Worm (Caenorhabditis elegans) whole organism, young adult: ENCODE results near the gene ham-2.

Source experiments
- B0035.1 ChIP-seq: sonication (generic microtip); optimal IDR thresholded peaks from 2 replicates; lab custom pipeline; 2016; ENCODE audit warnings: missing genetic modification characterization, mild to moderate bottlenecking, missing compliant biosample characterization, missing genotype, missing genetic modification reagents
- B0261.1 ChIP-seq: sonication (generic microtip); optimal IDR thresholded peaks from 2 replicates; lab custom pipeline; 2016; ENCODE audit warnings: mild to moderate bottlenecking, missing genetic modification characterization, moderate library complexity, missing compliant biosample characterization
- D2030.7 ChIP-seq: fragments of 200-800 bp; sonication (Bioruptor generic); IDR thresholded peaks from 2 replicates; pipeline ENCODE4 v1.3.6; 2022; ENCODE audit warnings: missing genetic modification reagents, missing genetic modification characterization, missing compliant biosample characterization
- F55B11.4 ChIP-seq: sonication (generic microtip); optimal IDR thresholded peaks from 2 replicates; lab custom pipeline; 2016; ENCODE audit warnings: missing compliant biosample characterization, missing genetic modification characterization, borderline replicate concordance; ENCODE audit not compliant: insufficient read depth
- F57A8.1 ChIP-seq: fragments of 200-800 bp; sonication (Bioruptor generic); optimal IDR thresholded peaks from 2 replicates; lab custom pipeline; 2018; ENCODE audit warnings: mild to moderate bottlenecking, missing genetic modification characterization, moderate library complexity, missing compliant biosample characterization
- F57C9.4 ChIP-seq: sonication (generic microtip); optimal IDR thresholded peaks from 2 replicates; lab custom pipeline; 2017; ENCODE audit warnings: mild to moderate bottlenecking, missing genetic modification characterization, missing compliant biosample characterization
- K12H6.12 ChIP-seq: fragments of 200-800 bp; sonication (Bioruptor generic); optimal IDR thresholded peaks from 2 replicates; lab custom pipeline; 2018; ENCODE audit warnings: mild to moderate bottlenecking, missing genetic modification characterization, missing compliant biosample characterization
- Y53G8AR.9 ChIP-seq: fragments of 200-800 bp; sonication (Bioruptor generic); conservative IDR thresholded peaks from 2 replicates; pipeline ENCODE4 v1.3.6; 2022; ENCODE audit warnings: missing genetic modification reagents, missing genetic modification characterization, missing compliant biosample characterization
- Y95B8A.8 ChIP-seq: fragments of 200-800 bp; sonication (Bioruptor generic); IDR thresholded peaks from 2 replicates; pipeline ENCODE4 v1.3.6; 2022; ENCODE audit warnings: missing genetic modification reagents, missing genetic modification characterization, missing compliant biosample characterization
- akir-1 ChIP-seq: fragments of 200-800 bp; sonication (Bioruptor generic); optimal IDR thresholded peaks from 2 replicates; lab custom pipeline; 2018; ENCODE audit warnings: mild to moderate bottlenecking, missing genetic modification characterization, moderate library complexity, missing compliant biosample characterization
- ccch-3 ChIP-seq: fragments of 200-800 bp; sonication (Bioruptor generic); optimal IDR thresholded peaks from 2 replicates; lab custom pipeline; 2018; ENCODE audit warnings: mild to moderate bottlenecking, missing genetic modification characterization, missing compliant biosample characterization
- cebp-2 ChIP-seq: fragments of 200-800 bp; sonication (Bioruptor generic); IDR thresholded peaks from 2 replicates; pipeline ENCODE4 v1.3.6; 2022; ENCODE audit warnings: missing genetic modification characterization, missing compliant biosample characterization
- ceh-58 ChIP-seq: fragments of 200-800 bp; sonication (Bioruptor generic); IDR thresholded peaks from 2 replicates; pipeline ENCODE4 v1.3.6; 2022; ENCODE audit warnings: missing genetic modification characterization, missing compliant biosample characterization
- dpff-1 ChIP-seq: sonication (generic microtip); optimal IDR thresholded peaks from 2 replicates; lab custom pipeline; 2017; ENCODE audit warnings: mild to moderate bottlenecking, missing genetic modification characterization, missing compliant biosample characterization
- egrh-3 ChIP-seq: fragments of 200-800 bp; sonication (Bioruptor generic); IDR thresholded peaks from 2 replicates; pipeline ENCODE4 v1.3.6; 2022; ENCODE audit warnings: missing genetic modification reagents, missing genetic modification characterization, missing compliant biosample characterization
- fkh-3 ChIP-seq: sonication (generic microtip); optimal IDR thresholded peaks from 2 replicates; lab custom pipeline; 2016; ENCODE audit warnings: mild to moderate bottlenecking, missing genetic modification characterization, missing compliant biosample characterization
- gei-17 ChIP-seq: fragments of 200-800 bp; sonication (Bioruptor generic); optimal IDR thresholded peaks from 2 replicates; lab custom pipeline; 2018; ENCODE audit warnings: mild to moderate bottlenecking, missing genetic modification characterization, missing compliant biosample characterization
- hmg-1.2 ChIP-seq: fragments of 200-800 bp; sonication (Bioruptor generic); IDR thresholded peaks from 2 replicates; pipeline ENCODE4 v1.3.6; 2022; ENCODE audit warnings: missing genetic modification reagents, missing genetic modification characterization, missing compliant biosample characterization
- hmg-20 ChIP-seq: fragments of 200-800 bp; sonication (Bioruptor generic); IDR thresholded peaks from 2 replicates; pipeline ENCODE4 v1.3.6; 2022; ENCODE audit warnings: missing genetic modification reagents, missing genetic modification characterization, missing compliant biosample characterization
- hrde-1 ChIP-seq: sonication (generic microtip); optimal IDR thresholded peaks from 2 replicates; lab custom pipeline; 2016; ENCODE audit warnings: missing genetic modification characterization, mild to moderate bottlenecking, missing compliant biosample characterization, moderate library complexity, missing genotype, missing genetic modification reagents, borderline replicate concordance
- hsf-1 ChIP-seq: fragments of 200-800 bp; sonication (Bioruptor generic); IDR thresholded peaks from 2 replicates; pipeline ENCODE4 v1.3.6; 2022; ENCODE audit warnings: missing genetic modification reagents, missing genetic modification characterization, missing compliant biosample characterization
- let-526 ChIP-seq: fragments of 200-800 bp; sonication (Bioruptor generic); IDR thresholded peaks from 2 replicates; pipeline ENCODE4 v1.3.6; 2022; ENCODE audit warnings: missing genetic modification reagents, missing genetic modification characterization, missing compliant biosample characterization
- lin-26 ChIP-seq: fragments of 200-800 bp; sonication (Bioruptor generic); IDR thresholded peaks from 2 replicates; pipeline ENCODE4 v1.3.6; 2022; ENCODE audit warnings: missing genetic modification reagents, missing genetic modification characterization, missing compliant biosample characterization
- lin-40 ChIP-seq: sonication (generic microtip); optimal IDR thresholded peaks from 2 replicates; lab custom pipeline; 2016; ENCODE audit warnings: missing genetic modification characterization, mild to moderate bottlenecking, missing compliant biosample characterization, missing genotype, missing genetic modification reagents
- lsl-1 ChIP-seq: fragments of 200-800 bp; sonication (Bioruptor generic); optimal IDR thresholded peaks from 2 replicates; lab custom pipeline; 2018; ENCODE audit warnings: mild to moderate bottlenecking, missing genetic modification characterization, moderate library complexity, missing compliant biosample characterization
- lsy-27 ChIP-seq: sonication (generic microtip); optimal IDR thresholded peaks from 2 replicates; lab custom pipeline; 2017; ENCODE audit warnings: missing genetic modification characterization, mild to moderate bottlenecking, missing compliant biosample characterization, antibody characterized with exemption, missing genotype, borderline replicate concordance; ENCODE audit not compliant: insufficient read depth
- madf-10 ChIP-seq: sonication (generic microtip); optimal IDR thresholded peaks from 2 replicates; lab custom pipeline; 2016; ENCODE audit warnings: mild to moderate bottlenecking, missing genetic modification characterization, missing compliant biosample characterization
- mel-28 ChIP-seq: sonication (generic microtip); optimal IDR thresholded peaks from 2 replicates; lab custom pipeline; 2016; ENCODE audit warnings: borderline replicate concordance, mild to moderate bottlenecking, missing genetic modification characterization, missing compliant biosample characterization
- nhr-120 ChIP-seq: fragments of 200-800 bp; sonication (Bioruptor generic); IDR thresholded peaks from 2 replicates; pipeline ENCODE4 v1.3.6; 2022; ENCODE audit warnings: missing genetic modification characterization, missing compliant biosample characterization
- nhr-179 ChIP-seq: sonication (generic microtip); optimal IDR thresholded peaks from 2 replicates; lab custom pipeline; 2016; ENCODE audit warnings: mild to moderate bottlenecking, missing genetic modification characterization, missing compliant biosample characterization
- nhr-27 ChIP-seq: fragments of 200-800 bp; sonication (Bioruptor generic); optimal IDR thresholded peaks from 2 replicates; lab custom pipeline; 2018; ENCODE audit warnings: mild to moderate bottlenecking, missing genetic modification characterization, moderate library complexity, missing compliant biosample characterization
- nhr-80 ChIP-seq: sonication (generic microtip); optimal IDR thresholded peaks from 2 replicates; lab custom pipeline; 2016; ENCODE audit warnings: missing genetic modification characterization, missing compliant biosample characterization
- nhr-90 ChIP-seq: sonication (generic microtip); optimal IDR thresholded peaks from 2 replicates; lab custom pipeline; 2016; ENCODE audit warnings: missing genotype, mild to moderate bottlenecking, missing genetic modification characterization, missing compliant biosample characterization
- rec-8 ChIP-seq, 2 experiments: sonication (generic microtip); optimal IDR thresholded peaks; 2 replicates each; lab custom pipeline; 2016; ENCODE audit warnings: mild to moderate bottlenecking in 2 of 2, missing genetic modification characterization in 2 of 2, missing genetic modification reagents in 2 of 2, missing genotype in 2 of 2, missing biosample characterization in 1 of 2, missing compliant biosample characterization in 1 of 2, moderate library complexity in 1 of 2
- sea-2 ChIP-seq: fragments of 200-800 bp; sonication (Bioruptor generic); IDR thresholded peaks from 2 replicates; pipeline ENCODE4 v1.3.6; 2022; ENCODE audit warnings: missing genetic modification characterization, missing compliant biosample characterization
- snpc-4 ChIP-seq, 5 experiments: fragments of 150-350 bp in 1 of 5; sonication (generic microtip) in 4 of 5; optimal IDR thresholded peaks; 2 replicates each; lab custom pipeline; 2014 to 2018; ENCODE audit warnings: missing genetic modification characterization in 5 of 5, missing biosample characterization in 3 of 5, antibody characterized with exemption in 2 of 5, mild to moderate bottlenecking in 2 of 5, missing compliant biosample characterization in 2 of 5, missing genotype in 2 of 5, moderate library complexity in 2 of 5, missing genetic modification reagents in 1 of 5
- tbp1 ChIP-seq: fragments of 200-800 bp; sonication (Bioruptor generic); optimal IDR thresholded peaks from 2 replicates; lab custom pipeline; 2018; ENCODE audit warnings: mild to moderate bottlenecking, missing genetic modification characterization, missing compliant biosample characterization
- unc-62 ChIP-seq: fragments of 150-350 bp; optimal IDR thresholded peaks from 2 replicates; lab custom pipeline; 2014; ENCODE audit warnings: missing biosample characterization, missing genetic modification reagents, missing genetic modification characterization
- ztf-22 ChIP-seq: fragments of 200-800 bp; sonication (Bioruptor generic); optimal IDR thresholded peaks from 2 replicates; lab custom pipeline; 2018; ENCODE audit warnings: mild to moderate bottlenecking, missing genetic modification characterization, moderate library complexity, missing compliant biosample characterization
- ztf-26 ChIP-seq: sonication (generic microtip); optimal IDR thresholded peaks from 2 replicates; lab custom pipeline; 2017; ENCODE audit warnings: missing genetic modification characterization, missing compliant biosample characterization
- ztf-3 ChIP-seq: fragments of 200-800 bp; sonication (Bioruptor generic); optimal IDR thresholded peaks from 2 replicates; lab custom pipeline; 2018; ENCODE audit warnings: mild to moderate bottlenecking, missing genetic modification characterization, missing compliant biosample characterization

ham-2 gene

ce11 chrX:4569276-4569675, 14.8 kb downstream of the ham-2 start:
- TF ChIP-seq egrh-3 (GFP tag; lab: Robert Waterston, UW) (no peak), F57A8.1 (no peak), nhr-80 (tag; lab: Kevin White, UChicago) (no peak), hrde-1 (no peak), tbp1 (GFP tag; lab: Kevin White, UChicago) (no peak), Y95B8A.8 (GFP tag; lab: Robert Waterston, UW) (no peak), hmg-1.2 (GFP tag; lab: Robert Waterston, UW) (no peak), Y53G8AR.9 (GFP tag; lab: Robert Waterston, UW) (no peak), dpff-1 (tag; lab: Kevin White, UChicago) (no peak), unc-62 (GFP tag; lab: Kevin White, UChicago) (no peak), lsl-1 (GFP tag; lab: Kevin White, UChicago) (no peak), F55B11.4 (no peak), madf-10 (tag; lab: Kevin White, UChicago) (no peak), B0035.1 (tag; lab: Kevin White, UChicago) (no peak), cebp-2 (no peak), ceh-58 (no peak)
- TF ChIP-seq, all 124 proteins: peak for 0

ce11 chrX:4571137-4571536, 16.7 kb downstream of the ham-2 start, which contains the start of gene amt-1:
Gene amt-1 (plus strand): TSS chrX:4571437.
- TF ChIP-seq K12H6.12 (tag; lab: Kevin White, UChicago) (no peak), B0261.1 (no peak), ztf-22 (GFP tag; lab: Kevin White, UChicago) (no peak), fkh-3 (tag; lab: Kevin White, UChicago) (no peak), unc-62 (GFP tag; lab: Kevin White, UChicago) (no peak), nhr-90 (tag; lab: Kevin White, UChicago) (no peak), nhr-120 (GFP tag; lab: Robert Waterston, UW) (no peak), ztf-3 (no peak), gei-17 (GFP tag; lab: Kevin White, UChicago) (no peak), rec-8 (tag; optimal IDR thresholded peaks at IDR 0.05; lab: Kevin White, UChicago) (no peak), mel-28 (tag; lab: Kevin White, UChicago) (no peak), nhr-27 (tag; lab: Kevin White, UChicago) (no peak), ztf-26 (no peak)

ce11 chrX:4574873-4575272, 20.4 kb downstream of the ham-2 start:
- no peak for TF ChIP-seq nhr-179
- TF ChIP-seq let-526 (GFP tag; lab: Robert Waterston, UW), result no peak

ce11 chrX:4576272-4576671, 21.8 kb downstream of the ham-2 start:
- TF ChIP-seq D2030.7 (GFP tag; lab: Robert Waterston, UW) (no peak), sea-2 (GFP tag; lab: Robert Waterston, UW) (no peak), B0261.1 (no peak), akir-1 (GFP tag; lab: Kevin White, UChicago) (no peak), F57C9.4 (tag; lab: Kevin White, UChicago) (no peak), F55B11.4 (no peak), ccch-3 (no peak), hsf-1 (no peak), hmg-20 (no peak), lin-40 (tag; lab: Kevin White, UChicago) (no peak), snpc-4 (GFP tag; optimal IDR thresholded peaks at IDR 0.05; lab: Kevin White, UChicago) (no peak), snpc-4 (tag; optimal IDR thresholded peaks at IDR 0.05; lab: Kevin White, UChicago) (no peak), lsy-27 (no peak), lin-26 (GFP tag; lab: Robert Waterston, UW) (no peak)
